Worm (Caenorhabditis elegans) whole organism, L4 larva: ENCODE results near the gene Y34F4.3.

Source experiments
- R02D3.7 ChIP-seq: fragments of 150-350 bp; sonication (generic microtip); optimal IDR thresholded peaks from 3 replicates; lab custom pipeline; 2014; ENCODE audit warnings: missing biosample characterization, missing genetic modification characterization
- ZK337.2 ChIP-seq: fragments of 200-800 bp; sonication (Bioruptor generic); IDR thresholded peaks from 2 replicates; pipeline ENCODE4 v1.3.6; 2022; ENCODE audit warnings: missing genetic modification reagents, missing genetic modification characterization, missing compliant biosample characterization
- ZK546.5 ChIP-seq, 2 experiments: sonication (generic microtip); optimal IDR thresholded peaks; 2 replicates each; lab custom pipeline; 2017; ENCODE audit warnings: missing biosample characterization in 2 of 2, missing genetic modification characterization in 2 of 2
- aly-2 ChIP-seq: sonication (generic microtip); optimal IDR thresholded peaks from 2 replicates; lab custom pipeline; 2018; ENCODE audit warnings: missing biosample characterization, missing genetic modification characterization
- dmd-6 ChIP-seq: fragments of 200-800 bp; sonication (Bioruptor generic); IDR thresholded peaks from 2 replicates; pipeline ENCODE4 v1.3.6; 2022; ENCODE audit warnings: missing genetic modification reagents, missing genetic modification characterization, missing compliant biosample characterization
- dpl-1 ChIP-seq: fragments of 150-350 bp; optimal IDR thresholded peaks from 2 replicates; lab custom pipeline; 2014; ENCODE audit warnings: missing biosample characterization, missing genetic modification reagents, missing genetic modification characterization
- lin-38 ChIP-seq: fragments of 200-800 bp; sonication (Bioruptor generic); IDR thresholded peaks from 2 replicates; pipeline ENCODE4 v1.3.6; 2022; ENCODE audit warnings: missing genetic modification reagents, missing genetic modification characterization, missing compliant biosample characterization
- mdl-1 ChIP-seq, 2 experiments: fragments of 150-350 bp in 1 of 2; sonication (generic microtip) in 1 of 2; optimal IDR thresholded peaks; 2 replicates each; lab custom pipeline; 2014 to 2017; ENCODE audit warnings: missing biosample characterization in 2 of 2, missing genetic modification characterization in 2 of 2
- nhr-10 ChIP-seq: fragments of 150-350 bp; optimal IDR thresholded peaks from 2 replicates; lab custom pipeline; 2014; ENCODE audit warnings: missing biosample characterization, missing genetic modification characterization
- nhr-11 ChIP-seq: fragments of 150-350 bp; optimal IDR thresholded peaks from 2 replicates; lab custom pipeline; 2014; ENCODE audit warnings: missing biosample characterization, missing genetic modification characterization
- nhr-6 ChIP-seq: fragments of 150-350 bp; optimal IDR thresholded peaks from 2 replicates; lab custom pipeline; 2014; ENCODE audit warnings: missing biosample characterization, missing genetic modification characterization
- snpc-4 ChIP-seq: fragments of 150-350 bp; optimal IDR thresholded peaks from 2 replicates; lab custom pipeline; 2014; ENCODE audit warnings: missing biosample characterization, missing genetic modification characterization
- tag-97 ChIP-seq: fragments of 200-800 bp; sonication (Bioruptor generic); IDR thresholded peaks from 2 replicates; pipeline ENCODE4 v1.3.6; 2022; ENCODE audit warnings: missing genetic modification characterization, missing compliant biosample characterization
- unc-62 ChIP-seq, 3 experiments: fragments of 150-350 bp in 1 of 3; sonication (generic microtip); optimal IDR thresholded peaks in 2 of 3; peaks in 1 of 3; 1 replicate in 1 of 3; 2 replicates in 2 of 3; lab custom pipeline; 2014 to 2017; ENCODE audit warnings: missing biosample characterization in 3 of 3, missing genetic modification characterization in 3 of 3, missing genetic modification reagents in 3 of 3, missing genotype in 1 of 3

- TF ChIP-seq lin-38 (GFP tag; lab: Robert Waterston, UW) = no peak
- TF ChIP-seq ZK337.2 (GFP tag; lab: Robert Waterston, UW) = no peak
- no peak for TF ChIP-seq snpc-4 (tag; lab: Kevin White, UChicago)
- TF ChIP-seq nhr-10 = no peak
- TF ChIP-seq mdl-1 (tag; optimal IDR thresholded peaks at IDR 0.05; lab: Kevin White, UChicago) = no peak
- TF ChIP-seq aly-2 (tag; lab: Kevin White, UChicago) = no peak
- TF ChIP-seq tag-97 (GFP tag; lab: Robert Waterston, UW) = no peak
- TF ChIP-seq R02D3.7 (tag; lab: Kevin White, UChicago) = no peak
- TF ChIP-seq dmd-6 (GFP tag; lab: Robert Waterston, UW) = no peak
- no peak for TF ChIP-seq nhr-11 (tag; lab: Kevin White, UChicago)
- TF ChIP-seq ZK546.5 (tag; optimal IDR thresholded peaks at IDR 0.05; lab: Kevin White, UChicago) = no peak
- TF ChIP-seq nhr-6 (tag; lab: Kevin White, UChicago) = no peak
- no peak for TF ChIP-seq unc-62 (GFP tag; optimal IDR thresholded peaks at IDR 0.05 in 1 of 2; lab: Kevin White, UChicago)
- no peak for TF ChIP-seq unc-62 (tag; optimal IDR thresholded peaks at IDR 0.05; lab: Kevin White, UChicago)
- TF ChIP-seq dpl-1 (GFP tag; lab: Kevin White, UChicago) = no peak
These were observed 45.1 kb downstream of the Y34F4.3 start for ce11 chrIII:970928-971327.
